Worm (Caenorhabditis elegans): Measurements from ENCODE around the gene amt-2.

- TF ChIP-seq unc-62 (GFP tag; optimal IDR thresholded peaks at IDR 0.05 in 1 of 2): peak in 1 of 2 experiments; percentile 49
- TF ChIP-seq unc-62 (tag; optimal IDR thresholded peaks at IDR 0.05): no peak
- TF ChIP-seq lin-1 (GFP tag; IDR thresholded peaks at IDR 0.05): no peak
- no peak for TF ChIP-seq hlh-30 (tag; optimal IDR thresholded peaks at IDR 0.05; ENCODE audit: insufficient read depth)
- TF ChIP-seq pha-4 (GFP tag; IDR thresholded peaks at IDR 0.05): no peak
- TF ChIP-seq pha-4 (tag; optimal IDR thresholded peaks at IDR 0.05): no peak
- no peak for TF ChIP-seq snpc-4 (tag; optimal IDR thresholded peaks at IDR 0.05)
- no peak for TF ChIP-seq pqm-1 (tag; optimal IDR thresholded peaks at IDR 0.05)
- TF ChIP-seq F49E8.2 (tag; optimal IDR thresholded peaks at IDR 0.05; ENCODE audit: borderline replicate concordance): no peak
Measured at ce11 chrIV:13046848-13047247, 4.7 kb downstream of the amt-2 start, which contains the start of gene scl-9.

Data from whole organism, L4 larva.